Worm (Caenorhabditis elegans) whole organism, L2 larva: ENCODE data around the gene C50F4.6.
A peak's percentile ranks its signal among the peaks of the same experiment; 100 is the strongest.

Experiments
- R02D3.7 ChIP-seq: fragments of 150-350 bp; optimal IDR thresholded peaks from 2 replicates; lab custom pipeline; 2014; ENCODE audit warnings: missing biosample characterization, missing genetic modification characterization
- Y55F3AM.14 ChIP-seq: fragments of 200-800 bp; sonication (Bioruptor generic); optimal IDR thresholded peaks from 2 replicates; lab custom pipeline; 2018; ENCODE audit warnings: mild to moderate bottlenecking, missing genetic modification characterization, missing compliant biosample characterization
- ama-1 ChIP-seq: fragments of 150-350 bp; optimal IDR thresholded peaks from 2 replicates; lab custom pipeline; 2018; ENCODE audit warnings: inconsistent platforms
- ceh-16 ChIP-seq: fragments of 150-350 bp; optimal IDR thresholded peaks from 2 replicates; lab custom pipeline; 2014; ENCODE audit warnings: missing biosample characterization, missing genetic modification characterization
- elt-3 ChIP-seq: sonication (generic microtip); optimal IDR thresholded peaks from 2 replicates; lab custom pipeline; 2017; ENCODE audit warnings: missing biosample characterization, missing genetic modification characterization
- lin-13 ChIP-seq: fragments of 150-350 bp; optimal IDR thresholded peaks from 2 replicates; lab custom pipeline; 2014; ENCODE audit warnings: missing biosample characterization, missing genetic modification reagents, missing genetic modification characterization
- nhr-25 ChIP-seq: fragments of 150-350 bp; sonication (generic microtip); optimal IDR thresholded peaks from 3 replicates; lab custom pipeline; 2014; ENCODE audit warnings: missing biosample characterization, missing genetic modification characterization
- skn-1 ChIP-seq: sonication (generic microtip); optimal IDR thresholded peaks from 2 replicates; lab custom pipeline; 2017; ENCODE audit warnings: missing biosample characterization, missing genetic modification characterization
- unc-62 ChIP-seq: fragments of 150-350 bp; optimal IDR thresholded peaks from 2 replicates; lab custom pipeline; 2014; ENCODE audit warnings: missing biosample characterization, missing genetic modification reagents, missing genetic modification characterization
- ztf-4 ChIP-seq: fragments of 150-350 bp; optimal IDR thresholded peaks from 2 replicates; lab custom pipeline; 2014; ENCODE audit warnings: missing biosample characterization, missing genetic modification characterization

- no peak for TF ChIP-seq ztf-4
- peak; percentile 50 for TF ChIP-seq lin-13 (GFP tag; lab: Kevin White, UChicago)
- TF ChIP-seq nhr-25 = no peak
- TF ChIP-seq unc-62 (GFP tag; lab: Kevin White, UChicago) = no peak
- no peak for TF ChIP-seq R02D3.7 (tag; lab: Kevin White, UChicago)
- no peak for TF ChIP-seq ama-1
- TF ChIP-seq elt-3 (tag; lab: Kevin White, UChicago) = no peak
- TF ChIP-seq skn-1 (tag; lab: Kevin White, UChicago) = no peak
- TF ChIP-seq Y55F3AM.14 (GFP tag; lab: Kevin White, UChicago) = peak; percentile 53
- TF ChIP-seq ceh-16 (tag; lab: Kevin White, UChicago) = no peak
These were observed 15.8 kb downstream of the C50F4.6 start, which contains the start of gene rgef-1 for ce11 chrV:9561624-9562179.
